Worm (Caenorhabditis elegans): ENCODE results near the gene far-8.

ce11 chrIII:870555-870954, 27.8 kb downstream of the far-8 start:
- TF ChIP-seq elt-3 (tag; optimal IDR thresholded peaks at IDR 0.05): no peak
- no peak for TF ChIP-seq elt-1 (tag; optimal IDR thresholded peaks at IDR 0.05)
- TF ChIP-seq zag-1 (tag; optimal IDR thresholded peaks at IDR 0.05): no peak
- no peak for TF ChIP-seq egl-27 (tag; optimal IDR thresholded peaks at IDR 0.05)
- TF ChIP-seq mdl-1 (tag; optimal IDR thresholded peaks at IDR 0.05): no peak
- no peak for TF ChIP-seq snpc-4 (tag; optimal IDR thresholded peaks at IDR 0.05)
- TF ChIP-seq tbx-2 (tag; optimal IDR thresholded peaks at IDR 0.05): no peak

Measured in whole organism, L3 larva.